Fruit fly (Drosophila melanogaster) Kc167 (cell line): Measurements from ENCODE around the gene Socs16D.

Experiments used
- Myc ChIP-seq: fragments of >200 bp; optimal IDR thresholded peaks from 2 replicates; lab custom pipeline; 2017; ENCODE audit warnings: missing external identifiers
- Sin3A ChIP-seq: fragments of >200 bp; optimal IDR thresholded peaks from 2 replicates; lab custom pipeline; 2018; ENCODE audit warnings: missing external identifiers
- h ChIP-seq: fragments of >200 bp; optimal IDR thresholded peaks from 3 replicates; lab custom pipeline; 2018; ENCODE audit warnings: missing external identifiers
- insv ChIP-seq: fragments of >200 bp; optimal IDR thresholded peaks from 3 replicates; lab custom pipeline; 2018; ENCODE audit warnings: missing external identifiers
- psq ChIP-seq: fragments of >200 bp; optimal IDR thresholded peaks from 2 replicates; lab custom pipeline; 2017; ENCODE audit warnings: missing external identifiers
- ttk ChIP-seq: sonication (Bioruptor generic); optimal IDR thresholded peaks from 2 replicates; lab custom pipeline; 2017; ENCODE audit warnings: missing external identifiers

The Socs16D gene

dm6 chrX:17830211-17830616, 2.9 kb upstream of the Socs16D start:
- no peak for TF ChIP-seq h (lab: Kevin White, UChicago)
- no peak for TF ChIP-seq psq (lab: Kevin White, UChicago)
- no peak for TF ChIP-seq Sin3A
- no peak for TF ChIP-seq ttk (lab: Kevin White, UChicago)
- TF ChIP-seq Myc (lab: Kevin White, UChicago) = no peak
- no peak for TF ChIP-seq insv (lab: Kevin White, UChicago)

dm6 chrX:17829083-17829997, 2.0 kb upstream of the Socs16D start:
- TF ChIP-seq psq (lab: Kevin White, UChicago) (no peak), insv (lab: Kevin White, UChicago) (no peak)

- TF ChIP-seq psq (lab: Kevin White, UChicago) (no peak), ttk (lab: Kevin White, UChicago) (no peak), h (lab: Kevin White, UChicago) (no peak), insv (lab: Kevin White, UChicago) (no peak), Myc (lab: Kevin White, UChicago) (no peak), Sin3A (no peak)
These were observed 1.1 kb upstream of the Socs16D start for dm6 chrX:17828298-17829033.

- TF ChIP-seq psq (lab: Kevin White, UChicago) (no peak), Myc (lab: Kevin White, UChicago) (no peak), h (lab: Kevin White, UChicago) (no peak), insv (lab: Kevin White, UChicago) (no peak), ttk (lab: Kevin White, UChicago) (no peak)
These were observed 5.9 kb downstream of the Socs16D start for dm6 chrX:17821466-17821865.

dm6 chrX:17820252-17820651, 7.1 kb downstream of the Socs16D start:
- no peak for TF ChIP-seq ttk (lab: Kevin White, UChicago)
- TF ChIP-seq psq (lab: Kevin White, UChicago) = no peak
- TF ChIP-seq insv (lab: Kevin White, UChicago) = no peak
- no peak for TF ChIP-seq h (lab: Kevin White, UChicago)
- TF ChIP-seq Myc (lab: Kevin White, UChicago) = no peak
- no peak for TF ChIP-seq Sin3A

dm6 chrX:17819635-17820139, 7.7 kb downstream of the Socs16D start, which contains the start of gene CG12986:
CG12986 (minus strand) TSS chrX:17819685.
- no peak for TF ChIP-seq h (lab: Kevin White, UChicago)
- TF ChIP-seq ttk (lab: Kevin White, UChicago) = no peak
- no peak for TF ChIP-seq psq (lab: Kevin White, UChicago)
- no peak for TF ChIP-seq insv (lab: Kevin White, UChicago)
- TF ChIP-seq Myc (lab: Kevin White, UChicago) = no peak
- TF ChIP-seq Sin3A = no peak

- TF ChIP-seq ttk (lab: Kevin White, UChicago) (no peak), Sin3A (no peak), Myc (lab: Kevin White, UChicago) (no peak), h (lab: Kevin White, UChicago) (no peak), insv (lab: Kevin White, UChicago) (no peak), psq (lab: Kevin White, UChicago) (no peak)
These were observed 10.9 kb downstream of the Socs16D start for dm6 chrX:17816437-17816836.

- TF ChIP-seq insv (lab: Kevin White, UChicago) (no peak), Sin3A (no peak), Myc (lab: Kevin White, UChicago) (no peak), psq (lab: Kevin White, UChicago) (no peak), h (lab: Kevin White, UChicago) (no peak), ttk (lab: Kevin White, UChicago) (no peak)
These were observed 12.6 kb downstream of the Socs16D start for dm6 chrX:17814783-17815182.

- TF ChIP-seq Sin3A (no peak), ttk (lab: Kevin White, UChicago) (no peak), Myc (lab: Kevin White, UChicago) (no peak), insv (lab: Kevin White, UChicago) (no peak), psq (lab: Kevin White, UChicago) (no peak), h (lab: Kevin White, UChicago) (no peak)
These were observed 15.2 kb downstream of the Socs16D start for dm6 chrX:17812193-17812592.

- TF ChIP-seq insv (lab: Kevin White, UChicago) (no peak), ttk (lab: Kevin White, UChicago) (no peak), Myc (lab: Kevin White, UChicago) (no peak), Sin3A (no peak), psq (lab: Kevin White, UChicago) (no peak), h (lab: Kevin White, UChicago) (no peak)
These were observed 20.4 kb downstream of the Socs16D start for dm6 chrX:17806973-17807372.

- TF ChIP-seq Myc (lab: Kevin White, UChicago) (no peak), ttk (lab: Kevin White, UChicago) (no peak), h (lab: Kevin White, UChicago) (no peak), insv (lab: Kevin White, UChicago) (no peak), Sin3A (no peak), psq (lab: Kevin White, UChicago) (no peak)
These were observed 21.0 kb downstream of the Socs16D start for dm6 chrX:17806335-17806734.
